Worm (Caenorhabditis elegans) whole organism, L2 larva: ENCODE data around the gene ZK418.11.

Experiments
- F13H6.1 ChIP-seq: sonication (generic microtip); optimal IDR thresholded peaks from 2 replicates; lab custom pipeline; 2016; ENCODE audit warnings: missing genetic modification characterization, missing compliant biosample characterization
- Y55F3AM.14 ChIP-seq: fragments of 200-800 bp; sonication (Bioruptor generic); optimal IDR thresholded peaks from 2 replicates; lab custom pipeline; 2018; ENCODE audit warnings: mild to moderate bottlenecking, missing genetic modification characterization, missing compliant biosample characterization
- ZK546.5 ChIP-seq: sonication (generic microtip); optimal IDR thresholded peaks from 2 replicates; lab custom pipeline; 2017; ENCODE audit warnings: missing biosample characterization, missing genetic modification characterization
- alr-1 ChIP-seq: fragments of 150-350 bp; optimal IDR thresholded peaks from 2 replicates; lab custom pipeline; 2014; ENCODE audit warnings: missing biosample characterization, missing genetic modification characterization
- ama-1 ChIP-seq: fragments of 150-350 bp; optimal IDR thresholded peaks from 2 replicates; lab custom pipeline; 2018; ENCODE audit warnings: inconsistent platforms
- blmp-1 ChIP-seq: sonication (generic microtip); optimal IDR thresholded peaks from 2 replicates; lab custom pipeline; 2017; ENCODE audit warnings: missing genetic modification characterization, mild to moderate bottlenecking, missing compliant biosample characterization, antibody characterized with exemption, moderate library complexity; ENCODE audit not compliant: insufficient read depth
- ceh-16 ChIP-seq: fragments of 150-350 bp; optimal IDR thresholded peaks from 2 replicates; lab custom pipeline; 2014; ENCODE audit warnings: missing biosample characterization, missing genetic modification characterization
- crh-2 ChIP-seq: sonication (generic microtip); optimal IDR thresholded peaks from 2 replicates; lab custom pipeline; 2017; ENCODE audit warnings: missing biosample characterization, missing genetic modification characterization
- dmd-4 ChIP-seq: sonication (generic microtip); optimal IDR thresholded peaks from 2 replicates; lab custom pipeline; 2017; ENCODE audit warnings: missing biosample characterization, missing genetic modification characterization
- egl-27 ChIP-seq: sonication (generic microtip); optimal IDR thresholded peaks from 3 replicates; lab custom pipeline; 2017; ENCODE audit warnings: missing biosample characterization, missing genetic modification reagents, missing genetic modification characterization
- elt-1 ChIP-seq: fragments of 150-350 bp; optimal IDR thresholded peaks from 2 replicates; lab custom pipeline; 2014; ENCODE audit warnings: missing biosample characterization, missing genetic modification characterization
- fos-1 ChIP-seq: fragments of 150-350 bp; optimal IDR thresholded peaks from 2 replicates; lab custom pipeline; 2014; ENCODE audit warnings: missing biosample characterization, missing genetic modification characterization
- gmeb-1 ChIP-seq: fragments of 150-350 bp; optimal IDR thresholded peaks from 2 replicates; lab custom pipeline; 2014; ENCODE audit warnings: missing biosample characterization, missing genetic modification characterization
- lin-11 ChIP-seq: fragments of 150-350 bp; sonication (generic microtip); optimal IDR thresholded peaks from 2 replicates; lab custom pipeline; 2014; ENCODE audit warnings: missing biosample characterization, missing genetic modification characterization, inconsistent platforms, mixed read lengths
- lin-39 ChIP-seq: fragments of 150-350 bp; optimal IDR thresholded peaks from 2 replicates; lab custom pipeline; 2014; ENCODE audit warnings: missing biosample characterization, missing genetic modification reagents, missing genetic modification characterization
- lsy-2 ChIP-seq, 2 experiments: fragments of 150-350 bp in 1 of 2; sonication (generic microtip) in 1 of 2; optimal IDR thresholded peaks; 2 replicates each; lab custom pipeline; 2014 to 2017; ENCODE audit warnings: missing biosample characterization in 2 of 2, missing genetic modification characterization in 2 of 2
- mab-5 ChIP-seq: fragments of 150-350 bp; optimal IDR thresholded peaks from 2 replicates; lab custom pipeline; 2014; ENCODE audit warnings: missing biosample characterization, missing genetic modification characterization
- mdl-1 ChIP-seq, 2 experiments: fragments of 150-350 bp in 1 of 2; sonication (generic microtip) in 1 of 2; optimal IDR thresholded peaks; 2 replicates each; lab custom pipeline; 2017; ENCODE audit warnings: missing biosample characterization in 2 of 2, missing genetic modification characterization in 2 of 2
- nhr-11 ChIP-seq: fragments of 150-350 bp; optimal IDR thresholded peaks from 2 replicates; lab custom pipeline; 2014; ENCODE audit warnings: missing biosample characterization, missing genetic modification characterization
- nhr-129 ChIP-seq: fragments of 150-350 bp; optimal IDR thresholded peaks from 2 replicates; lab custom pipeline; 2014; ENCODE audit warnings: missing biosample characterization, missing genetic modification characterization
- nhr-21 ChIP-seq: fragments of 150-350 bp; optimal IDR thresholded peaks from 2 replicates; lab custom pipeline; 2014; ENCODE audit warnings: missing biosample characterization, missing genetic modification characterization
- nhr-23 ChIP-seq: fragments of 150-350 bp; optimal IDR thresholded peaks from 2 replicates; lab custom pipeline; 2014; ENCODE audit warnings: missing biosample characterization, missing genetic modification reagents, missing genetic modification characterization
- nhr-237 ChIP-seq: fragments of 150-350 bp; optimal IDR thresholded peaks from 2 replicates; lab custom pipeline; 2014; ENCODE audit warnings: missing biosample characterization, missing genetic modification characterization
- nhr-6 ChIP-seq: fragments of 150-350 bp; optimal IDR thresholded peaks from 2 replicates; lab custom pipeline; 2014; ENCODE audit warnings: missing biosample characterization, missing genetic modification characterization
- nhr-77 ChIP-seq: fragments of 150-350 bp; optimal IDR thresholded peaks from 2 replicates; lab custom pipeline; 2014; ENCODE audit warnings: missing biosample characterization, missing genetic modification characterization
- peb-1 ChIP-seq: fragments of 150-350 bp; optimal IDR thresholded peaks from 2 replicates; lab custom pipeline; 2014; ENCODE audit warnings: missing biosample characterization, missing genetic modification characterization
- sem-4 ChIP-seq: fragments of 150-350 bp; optimal IDR thresholded peaks from 2 replicates; lab custom pipeline; 2014; ENCODE audit warnings: missing biosample characterization, missing genetic modification reagents, missing genetic modification characterization
- skn-1 ChIP-seq: sonication (generic microtip); optimal IDR thresholded peaks from 2 replicates; lab custom pipeline; 2017; ENCODE audit warnings: missing biosample characterization, missing genetic modification characterization
- sma-9 ChIP-seq, 2 experiments: fragments of 150-350 bp in 1 of 2; sonication (generic microtip) in 1 of 2; optimal IDR thresholded peaks; 2 replicates each; lab custom pipeline; 2014 to 2016; ENCODE audit warnings: missing genetic modification characterization in 2 of 2, mild to moderate bottlenecking in 1 of 2, missing biosample characterization in 1 of 2, missing compliant biosample characterization in 1 of 2, missing genetic modification reagents in 1 of 2, moderate library complexity in 1 of 2
- snpc-4 ChIP-seq: fragments of 150-350 bp; optimal IDR thresholded peaks from 2 replicates; lab custom pipeline; 2014; ENCODE audit warnings: missing biosample characterization, missing genetic modification characterization
- unc-39 ChIP-seq: fragments of 150-350 bp; optimal IDR thresholded peaks from 2 replicates; lab custom pipeline; 2014; ENCODE audit warnings: missing biosample characterization, missing genetic modification characterization
- unc-62 ChIP-seq: fragments of 150-350 bp; optimal IDR thresholded peaks from 2 replicates; lab custom pipeline; 2014; ENCODE audit warnings: missing biosample characterization, missing genetic modification reagents, missing genetic modification characterization
- zag-1 ChIP-seq: fragments of 150-350 bp; optimal IDR thresholded peaks from 2 replicates; lab custom pipeline; 2014; ENCODE audit warnings: missing biosample characterization, missing genetic modification characterization
- ztf-1 ChIP-seq: fragments of 200-800 bp; sonication (Bioruptor generic); conservative IDR thresholded peaks from 2 replicates; pipeline ENCODE4 v1.3.6; 2022; ENCODE audit warnings: missing genetic modification characterization, missing compliant biosample characterization
- ztf-11 ChIP-seq: sonication (generic microtip); optimal IDR thresholded peaks from 2 replicates; lab custom pipeline; 2017; ENCODE audit warnings: missing biosample characterization, missing genetic modification characterization
- ztf-4 ChIP-seq: fragments of 150-350 bp; optimal IDR thresholded peaks from 2 replicates; lab custom pipeline; 2014; ENCODE audit warnings: missing biosample characterization, missing genetic modification characterization

ZK418.11 gene

ce11 chrIII:7144749-7145148 is 44.7 kb downstream of the ZK418.11 start, which contains the start of gene glr-2:
Gene glr-2 (minus strand): TSS chrIII:7144959.
- TF ChIP-seq ztf-11: no peak
- TF ChIP-seq alr-1: no peak
- no peak for TF ChIP-seq skn-1 (tag; lab: Kevin White, UChicago)
- TF ChIP-seq ceh-16 (tag; lab: Kevin White, UChicago): no peak
- TF ChIP-seq lin-11: no peak
- TF ChIP-seq unc-62 (GFP tag; lab: Kevin White, UChicago): no peak
- no peak for TF ChIP-seq ztf-4 (tag; lab: Kevin White, UChicago)

DNA sequence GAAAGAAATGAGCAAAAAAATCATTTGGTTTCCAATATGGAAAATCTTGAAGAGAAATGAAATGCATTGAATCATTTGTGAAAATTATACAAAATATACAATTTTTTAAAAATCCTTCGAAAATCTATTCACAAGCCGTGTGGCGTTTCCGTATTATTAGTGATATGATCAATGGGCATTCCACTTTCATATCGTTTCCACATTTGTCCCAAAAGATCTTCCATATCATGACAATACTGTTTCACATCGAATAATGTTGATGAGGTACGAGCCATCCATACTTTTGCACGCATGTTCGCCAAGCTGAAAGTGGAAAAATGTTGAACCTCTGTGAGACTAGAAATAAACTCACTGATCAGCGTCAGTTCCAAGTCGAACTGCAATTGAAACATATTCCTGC is 46.3 kb downstream of the ZK418.11 start:
- no peak for TF ChIP-seq ztf-11
- TF ChIP-seq nhr-129 (tag; lab: Kevin White, UChicago): no peak
- no peak for TF ChIP-seq sma-9 (GFP tag; optimal IDR thresholded peaks at IDR 0.05; lab: Kevin White, UChicago)
- TF ChIP-seq sma-9 (tag; optimal IDR thresholded peaks at IDR 0.05; lab: Kevin White, UChicago): no peak
- TF ChIP-seq Y55F3AM.14 (GFP tag; lab: Kevin White, UChicago): no peak
- no peak for TF ChIP-seq ZK546.5
- no peak for TF ChIP-seq gmeb-1
- no peak for TF ChIP-seq nhr-237 (tag; lab: Kevin White, UChicago)

DNA sequence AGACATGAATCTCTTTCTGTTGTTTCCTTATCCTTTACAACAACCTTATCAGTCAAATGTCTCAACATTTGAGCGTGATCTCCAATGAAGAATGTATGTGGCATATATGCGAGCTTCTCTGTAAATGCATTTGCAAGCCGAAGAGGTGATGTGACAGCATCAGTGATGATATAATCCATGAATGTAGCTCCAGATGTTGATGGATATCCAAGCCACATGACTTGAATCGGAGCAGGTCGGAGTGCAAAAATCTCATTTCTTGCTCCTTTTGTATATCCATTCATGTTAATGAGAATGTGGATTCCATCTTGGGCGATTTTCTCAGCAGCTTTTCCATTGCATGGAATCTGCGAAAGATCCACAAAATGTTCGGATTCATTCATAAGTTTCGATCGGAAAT is 48.1 kb downstream of the ZK418.11 start:
- TF ChIP-seq blmp-1 (no peak), nhr-6 (tag; lab: Kevin White, UChicago) (no peak), nhr-23 (tag; lab: Kevin White, UChicago) (no peak), nhr-11 (tag; lab: Kevin White, UChicago) (no peak), ceh-16 (tag; lab: Kevin White, UChicago) (no peak), nhr-237 (tag; lab: Kevin White, UChicago) (no peak), ama-1 (no peak), nhr-129 (tag; lab: Kevin White, UChicago) (no peak), F13H6.1 (tag; lab: Kevin White, UChicago) (no peak), sem-4 (tag; lab: Kevin White, UChicago) (no peak), dmd-4 (tag; lab: Kevin White, UChicago) (no peak), lin-39 (tag; lab: Kevin White, UChicago) (no peak), elt-1 (no peak), crh-2 (tag; lab: Kevin White, UChicago) (no peak), lin-11 (no peak), unc-62 (GFP tag; lab: Kevin White, UChicago) (no peak), fos-1 (no peak)
- TF ChIP-seq, all 48 proteins: peak for 0

DNA sequence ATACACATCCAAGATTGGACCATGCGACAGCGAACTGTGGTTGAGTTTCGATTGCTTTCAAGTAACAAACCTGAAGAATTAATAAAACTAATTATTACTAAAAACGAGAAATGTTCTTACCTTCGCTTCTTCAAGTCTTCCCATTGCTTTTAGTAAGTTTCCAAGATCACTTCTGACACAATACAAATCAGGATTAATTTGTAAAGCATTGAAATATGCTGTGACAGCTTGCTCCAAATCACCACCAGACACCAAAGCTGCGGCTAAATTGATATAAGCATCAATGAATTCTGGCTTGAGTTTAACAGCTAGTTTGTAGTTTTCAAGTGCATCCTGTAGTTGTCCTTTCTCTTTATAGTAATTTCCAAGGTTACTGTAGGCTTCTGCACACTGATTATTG is 50.1 kb downstream of the ZK418.11 start:
- TF ChIP-seq nhr-6 (tag; lab: Kevin White, UChicago) (no peak), nhr-129 (tag; lab: Kevin White, UChicago) (no peak), zag-1 (tag; lab: Kevin White, UChicago) (no peak), lin-11 (no peak), mab-5 (tag; lab: Kevin White, UChicago) (no peak), lsy-2 (tag; optimal IDR thresholded peaks at IDR 0.05; lab: Kevin White, UChicago) (no peak), gmeb-1 (no peak), ztf-1 (GFP tag; lab: Robert Waterston, UW) (no peak), snpc-4 (tag; lab: Kevin White, UChicago) (no peak), nhr-21 (tag; lab: Kevin White, UChicago) (no peak), egl-27 (tag; lab: Kevin White, UChicago) (no peak), unc-39 (no peak), nhr-77 (no peak), peb-1 (no peak), elt-1 (no peak), mdl-1 (tag; optimal IDR thresholded peaks at IDR 0.05; lab: Kevin White, UChicago) (no peak), sma-9 (GFP tag; optimal IDR thresholded peaks at IDR 0.05; lab: Kevin White, UChicago) (no peak), sma-9 (tag; optimal IDR thresholded peaks at IDR 0.05; lab: Kevin White, UChicago) (no peak), nhr-237 (tag; lab: Kevin White, UChicago) (no peak)
- TF ChIP-seq, all 48 proteins: peak for 0
